Worm (Caenorhabditis elegans) whole organism, L1 larva: Measurements from ENCODE around the gene F52C9.3.
A peak's percentile ranks its signal among the peaks of the same experiment; 100 is the strongest.

Source experiments
- C16A3.4 ChIP-seq: fragments of 150-350 bp; optimal IDR thresholded peaks from 2 replicates; lab custom pipeline; 2014; ENCODE audit warnings: missing biosample characterization, missing genetic modification characterization
- blmp-1 ChIP-seq: fragments of 150-350 bp; optimal IDR thresholded peaks from 2 replicates; lab custom pipeline; 2014; ENCODE audit warnings: missing biosample characterization, missing genetic modification characterization
- ces-1 ChIP-seq: fragments of 150-350 bp; optimal IDR thresholded peaks from 2 replicates; lab custom pipeline; 2014; ENCODE audit warnings: missing biosample characterization, missing genetic modification reagents, missing genetic modification characterization
- efl-1 ChIP-seq, 4 experiments: fragments of 150-350 bp; optimal IDR thresholded peaks in 3 of 4; peaks in 1 of 4; 1 replicate in 1 of 4; 2 replicates in 3 of 4; lab custom pipeline; 2014; ENCODE audit warnings: missing biosample characterization in 2 of 4, missing genetic modification characterization in 2 of 4, missing genetic modification reagents in 2 of 4
- lin-14 ChIP-seq: fragments of 200-800 bp; sonication (Bioruptor generic); optimal IDR thresholded peaks from 2 replicates; lab custom pipeline; 2018; ENCODE audit warnings: mild to moderate bottlenecking, missing genetic modification characterization, moderate library complexity, missing compliant biosample characterization
- nhr-11 ChIP-seq: fragments of 150-350 bp; optimal IDR thresholded peaks from 2 replicates; lab custom pipeline; 2014; ENCODE audit warnings: missing biosample characterization, missing genetic modification characterization
- nhr-20 ChIP-seq: sonication (generic microtip); optimal IDR thresholded peaks from 2 replicates; lab custom pipeline; 2016; ENCODE audit warnings: mild to moderate bottlenecking, missing genetic modification characterization, missing compliant biosample characterization
- nhr-28 ChIP-seq: fragments of 150-350 bp; optimal IDR thresholded peaks from 2 replicates; lab custom pipeline; 2014; ENCODE audit warnings: missing biosample characterization, missing genetic modification characterization
- pag-3 ChIP-seq: sonication (generic microtip); optimal IDR thresholded peaks from 2 replicates; lab custom pipeline; 2017; ENCODE audit warnings: missing genetic modification characterization, mild to moderate bottlenecking, missing compliant biosample characterization, antibody characterized with exemption, borderline replicate concordance; ENCODE audit not compliant: insufficient read depth
- xbp-1 ChIP-seq: sonication (generic microtip); optimal IDR thresholded peaks from 2 replicates; lab custom pipeline; 2016; ENCODE audit warnings: missing genetic modification characterization, missing compliant biosample characterization
- zag-1 ChIP-seq: fragments of 150-350 bp; optimal IDR thresholded peaks from 2 replicates; lab custom pipeline; 2014; ENCODE audit warnings: missing biosample characterization, missing genetic modification characterization

The F52C9.3 gene

DNA sequence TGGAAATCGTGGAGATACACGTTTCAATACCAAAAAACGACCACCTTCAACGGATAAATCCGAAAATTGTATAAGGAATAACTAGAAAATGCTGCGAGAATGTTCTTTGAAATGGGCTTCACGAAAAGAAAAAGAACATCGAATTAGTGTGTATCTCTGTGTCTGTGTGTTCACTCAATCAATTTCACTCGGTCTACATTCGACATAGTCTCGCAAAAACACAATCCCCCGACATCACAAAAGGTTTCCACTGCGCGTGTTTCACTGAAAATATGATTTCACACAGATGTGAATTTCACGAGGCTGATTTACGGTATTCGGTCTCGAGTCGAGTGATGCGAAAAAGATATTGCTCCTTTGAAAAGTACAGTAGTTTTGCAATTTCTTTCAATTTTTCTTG, 52.0 kb downstream of the F52C9.3 start:
- TF ChIP-seq nhr-20 (no peak), efl-1 (optimal IDR thresholded peaks at IDR 0.05; lab: Kevin White, UChicago) (no peak), efl-1 (GFP tag; optimal IDR thresholded peaks at IDR 0.05 in 1 of 2; lab: Kevin White, UChicago) (peak in 1 of 2 experiments; percentile 90), pag-3 (no peak), ces-1 (GFP tag; lab: Kevin White, UChicago) (no peak), blmp-1 (tag; lab: Kevin White, UChicago) (peak; percentile 7), C16A3.4 (tag; lab: Kevin White, UChicago) (no peak)

DNA sequence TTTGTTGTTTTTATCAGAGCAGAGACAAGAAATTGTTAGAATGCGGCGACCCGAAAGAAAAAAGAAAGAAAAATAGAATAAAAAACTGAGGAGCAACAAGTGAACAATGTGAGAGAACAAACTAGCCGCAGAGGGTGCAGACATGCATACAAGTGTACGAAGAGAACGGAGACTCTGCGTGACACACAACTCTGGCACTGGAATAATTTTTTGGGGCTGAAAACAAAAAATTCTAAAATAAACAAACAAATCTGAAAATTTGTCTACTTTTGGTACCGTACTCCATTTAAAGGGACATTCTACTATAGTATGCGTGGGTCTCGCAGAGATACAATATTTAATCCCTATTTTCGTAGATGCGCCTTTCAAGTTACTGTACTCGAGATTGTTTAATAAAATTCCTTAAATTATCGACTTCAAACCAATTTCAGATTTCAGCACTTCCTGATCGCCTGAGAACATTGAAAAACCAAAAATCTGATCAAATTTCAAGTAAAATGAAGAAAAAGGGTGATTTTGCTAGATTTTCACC, 53.4 kb downstream of the F52C9.3 start:
- no peak for TF ChIP-seq nhr-28 (tag; lab: Kevin White, UChicago)
- TF ChIP-seq zag-1 (tag; lab: Kevin White, UChicago), result no peak
- no peak for TF ChIP-seq efl-1 (optimal IDR thresholded peaks at IDR 0.05; lab: Kevin White, UChicago)
- TF ChIP-seq efl-1 (GFP tag; optimal IDR thresholded peaks at IDR 0.05 in 1 of 2; lab: Kevin White, UChicago), result peak in 1 of 2 experiments; percentile 61
- peak; percentile 35 for TF ChIP-seq lin-14
- TF ChIP-seq ces-1 (GFP tag; lab: Kevin White, UChicago), result no peak
- no peak for TF ChIP-seq nhr-11 (tag; lab: Kevin White, UChicago)
- no peak for TF ChIP-seq xbp-1 (tag; lab: Kevin White, UChicago)
